Fruit fly (Drosophila melanogaster) whole organism, embryonic: ENCODE data around the gene Ids.

Source experiments
- Abd-B ChIP-seq: fragments of 200-800 bp; sonication (Bioruptor generic); optimal IDR thresholded peaks from 2 replicates; lab custom pipeline; 2018; ENCODE audit warnings: missing biosample characterization, mild to moderate bottlenecking, missing genetic modification characterization, moderate library complexity
- CG10979 ChIP-seq: fragments of 200-800 bp; sonication (Bioruptor generic); optimal IDR thresholded peaks from 2 replicates; lab custom pipeline; 2018; ENCODE audit warnings: missing biosample characterization, mild to moderate bottlenecking, missing genetic modification characterization, moderate library complexity
- CG13775 ChIP-seq: fragments of 200-800 bp; sonication (Bioruptor generic); optimal IDR thresholded peaks from 3 replicates; lab custom pipeline; 2017; ENCODE audit warnings: missing biosample characterization, mild to moderate bottlenecking, missing genetic modification characterization
- CG1529 ChIP-seq: fragments of 200-800 bp; sonication (Bioruptor generic); optimal IDR thresholded peaks from 3 replicates; lab custom pipeline; 2018; ENCODE audit warnings: missing biosample characterization, missing genetic modification characterization
- CG17328 ChIP-seq: fragments of 200-800 bp; sonication (Bioruptor generic); IDR thresholded peaks from 2 replicates; pipeline ENCODE4 v1.3.6; 2022; ENCODE audit warnings: missing biosample characterization, missing genetic modification characterization
- CG17829 ChIP-seq: fragments of 200-800 bp; optimal IDR thresholded peaks from 2 replicates; lab custom pipeline; 2019; ENCODE audit warnings: missing biosample characterization, mild to moderate bottlenecking, missing genetic modification characterization, moderate library complexity
- CG18011 ChIP-seq: fragments of 200-800 bp; sonication (Bioruptor generic); optimal IDR thresholded peaks from 2 replicates; lab custom pipeline; 2017; ENCODE audit warnings: missing biosample characterization, missing genetic modification characterization, mild to moderate bottlenecking, moderate library complexity, missing genotype
- CG30403 ChIP-seq: fragments of 200-800 bp; sonication (Bioruptor generic); optimal IDR thresholded peaks from 3 replicates; lab custom pipeline; 2016; ENCODE audit warnings: missing biosample characterization, missing genetic modification characterization
- CG3995 ChIP-seq: fragments of 200-800 bp; sonication (Bioruptor generic); optimal IDR thresholded peaks from 3 replicates; lab custom pipeline; 2016; ENCODE audit warnings: missing biosample characterization, missing genetic modification characterization
- CG42726 ChIP-seq: fragments of 200-800 bp; sonication (Bioruptor generic); IDR thresholded peaks from 2 replicates; pipeline ENCODE4 v1.3.6; 2022; ENCODE audit warnings: missing biosample characterization, missing genetic modification characterization; ENCODE audit not compliant: partially characterized antibody
- CG6813 ChIP-seq: fragments of 200-800 bp; sonication (Bioruptor generic); optimal IDR thresholded peaks from 2 replicates; lab custom pipeline; 2017; ENCODE audit warnings: missing biosample characterization, missing genetic modification characterization, mild to moderate bottlenecking, moderate library complexity, missing genetic modification reagents
- Chrac-16 ChIP-seq: fragments of 200-800 bp; sonication (Bioruptor generic); optimal IDR thresholded peaks from 3 replicates; lab custom pipeline; 2016; ENCODE audit warnings: missing biosample characterization, missing genetic modification characterization
- Drgx ChIP-seq: fragments of 200-800 bp; sonication (Bioruptor generic); IDR thresholded peaks from 2 replicates; pipeline ENCODE4 v1.3.6; 2022; ENCODE audit warnings: missing biosample characterization, missing genetic modification characterization
- Hr39 ChIP-seq: fragments of >200 bp; optimal IDR thresholded peaks from 2 replicates; lab custom pipeline; 2017
- Oli ChIP-seq: fragments of 200-800 bp; sonication (Bioruptor generic); optimal IDR thresholded peaks from 2 replicates; lab custom pipeline; 2018; ENCODE audit warnings: missing biosample characterization, mild to moderate bottlenecking, missing genetic modification characterization, moderate library complexity
- al ChIP-seq: fragments of 200-800 bp; sonication (Bioruptor generic); IDR thresholded peaks from 2 replicates; pipeline ENCODE4 v1.3.6; 2022; ENCODE audit warnings: missing biosample characterization, missing genetic modification characterization
- bsh ChIP-seq, 2 experiments: fragments of 200-800 bp; sonication (Bioruptor generic); optimal IDR thresholded peaks; 2 replicates each; lab custom pipeline; 2017 to 2018; ENCODE audit warnings: mild to moderate bottlenecking in 2 of 2, missing biosample characterization in 2 of 2, missing genetic modification characterization in 2 of 2, moderate library complexity in 1 of 2
- caup ChIP-seq: fragments of 200-800 bp; sonication (Bioruptor generic); optimal IDR thresholded peaks from 3 replicates; lab custom pipeline; 2017; ENCODE audit warnings: missing biosample characterization, mild to moderate bottlenecking, missing genetic modification characterization, moderate library complexity; ENCODE audit not compliant: severe bottlenecking
- chm ChIP-seq: fragments of 200-800 bp; sonication (Bioruptor generic); IDR thresholded peaks from 2 replicates; pipeline ENCODE4 v1.3.6; 2022; ENCODE audit warnings: missing biosample characterization, missing genetic modification characterization
- chn ChIP-seq: fragments of 200-800 bp; sonication (Bioruptor generic); optimal IDR thresholded peaks from 2 replicates; lab custom pipeline; 2016; ENCODE audit warnings: missing biosample characterization, missing genetic modification characterization
- corto ChIP-seq: fragments of 200-800 bp; sonication (Bioruptor generic); optimal IDR thresholded peaks from 2 replicates; lab custom pipeline; 2016; ENCODE audit warnings: missing biosample characterization, mild to moderate bottlenecking, missing genetic modification characterization, moderate library complexity
- dmrt11E ChIP-seq: fragments of 200-800 bp; sonication (Bioruptor generic); optimal IDR thresholded peaks from 3 replicates; lab custom pipeline; 2018; ENCODE audit warnings: missing biosample characterization, mild to moderate bottlenecking, missing genetic modification characterization, moderate library complexity
- fru ChIP-seq: fragments of >200 bp; optimal IDR thresholded peaks from 2 replicates; lab custom pipeline; 2017
- grau ChIP-seq: fragments of 200-800 bp; optimal IDR thresholded peaks from 3 replicates; lab custom pipeline; 2019; ENCODE audit warnings: missing biosample characterization, mild to moderate bottlenecking, missing genetic modification characterization, moderate library complexity
- gt ChIP-seq: fragments of 200-800 bp; sonication (Bioruptor generic); IDR thresholded peaks from 2 replicates; pipeline ENCODE4 v1.3.6; 2022; ENCODE audit warnings: missing biosample characterization, missing genetic modification characterization
- hkb ChIP-seq, 2 experiments: fragments of 200-800 bp in 1 of 2; fragments of >200 bp in 1 of 2; sonication (Bioruptor generic) in 1 of 2; IDR thresholded peaks in 1 of 2; optimal IDR thresholded peaks in 1 of 2; 2 replicates each; pipeline versions ENCODE4 v1.3.6 to Lab custom; 2017 to 2022; ENCODE audit warnings: missing biosample characterization in 1 of 2, missing genetic modification characterization in 1 of 2
- kah ChIP-seq: fragments of 200-800 bp; sonication (Bioruptor generic); optimal IDR thresholded peaks from 2 replicates; lab custom pipeline; 2018; ENCODE audit warnings: missing biosample characterization, mild to moderate bottlenecking, missing genetic modification characterization
- kay ChIP-seq: fragments of 200-800 bp; sonication (Bioruptor generic); optimal IDR thresholded peaks from 2 replicates; lab custom pipeline; 2016; ENCODE audit warnings: missing biosample characterization, missing genetic modification characterization
- kni ChIP-seq: fragments of 200-800 bp; sonication (Bioruptor generic); optimal IDR thresholded peaks from 3 replicates; lab custom pipeline; 2017; ENCODE audit warnings: mild to moderate bottlenecking, missing biosample characterization, missing genetic modification reagents, missing genetic modification characterization
- lov ChIP-seq, 2 experiments: fragments of 200-800 bp in 1 of 2; fragments of >200 bp in 1 of 2; sonication (Bioruptor generic) in 1 of 2; IDR thresholded peaks in 1 of 2; optimal IDR thresholded peaks in 1 of 2; 2 replicates in 1 of 2; 3 replicates in 1 of 2; pipeline versions ENCODE4 v1.3.6 to Lab custom; 2017 to 2022; ENCODE audit warnings: missing biosample characterization in 1 of 2, missing genetic modification characterization in 1 of 2
- maf-S ChIP-seq: fragments of 200-800 bp; sonication (Bioruptor generic); optimal IDR thresholded peaks from 2 replicates; lab custom pipeline; 2016; ENCODE audit warnings: missing biosample characterization, missing genetic modification characterization
- mam ChIP-seq: fragments of 200-800 bp; sonication (Bioruptor generic); optimal IDR thresholded peaks from 3 replicates; lab custom pipeline; 2016; ENCODE audit warnings: missing biosample characterization, missing genetic modification characterization
- nmo ChIP-seq: fragments of 200-800 bp; sonication (Bioruptor generic); optimal IDR thresholded peaks from 2 replicates; lab custom pipeline; 2018; ENCODE audit warnings: missing biosample characterization, mild to moderate bottlenecking, missing genetic modification characterization, moderate library complexity
- prd ChIP-seq, 3 experiments: fragments of >200 bp in 2 of 3; fragments of 200-800 bp in 1 of 3; sonication (Bioruptor generic) in 1 of 3; optimal IDR thresholded peaks in 2 of 3; IDR thresholded peaks in 1 of 3; 2 replicates in 2 of 3; 3 replicates in 1 of 3; pipeline versions ENCODE4 v1.3.6 to Lab custom; 2017 to 2022; ENCODE audit warnings: missing biosample characterization in 1 of 3, missing genetic modification characterization in 1 of 3
- psq ChIP-seq: fragments of 200-800 bp; sonication (Bioruptor generic); optimal IDR thresholded peaks from 2 replicates; lab custom pipeline; 2017; ENCODE audit warnings: missing biosample characterization, missing genetic modification characterization
- tap ChIP-seq: fragments of 200-800 bp; optimal IDR thresholded peaks from 3 replicates; lab custom pipeline; 2019; ENCODE audit warnings: missing biosample characterization, mild to moderate bottlenecking, missing genetic modification characterization, moderate library complexity
- trem ChIP-seq: fragments of 200-800 bp; optimal IDR thresholded peaks from 3 replicates; lab custom pipeline; 2019; ENCODE audit warnings: missing biosample characterization, mild to moderate bottlenecking, missing genetic modification characterization, moderate library complexity
- zen ChIP-seq: fragments of 200-800 bp; sonication (Bioruptor generic); optimal IDR thresholded peaks from 3 replicates; lab custom pipeline; 2018; ENCODE audit warnings: missing biosample characterization, mild to moderate bottlenecking, missing genetic modification characterization, moderate library complexity

Gene Ids

dm6 chr3L:3397849-3398248 is 19.8 kb downstream of the Ids start (continued):
- TF ChIP-seq psq (GFP tag; lab: Kevin White, UChicago) (no peak), bsh (GFP tag; optimal IDR thresholded peaks at IDR 0.05; lab: Kevin White, UChicago) (peak; percentile 37 to 71), Drgx (GFP tag; lab: Robert Waterston, UW) (peak; percentile 63), zen (tag; lab: Kevin White, UChicago) (peak; percentile 28), chn (peak; percentile 24), Abd-B (GFP tag; lab: Kevin White, UChicago) (no peak), kni (GFP tag; lab: Kevin White, UChicago) (no peak), kay (GFP tag; lab: Kevin White, UChicago) (no peak), CG13775 (GFP tag; lab: Kevin White, UChicago) (peak; percentile 5), kah (GFP tag; lab: Kevin White, UChicago) (no peak), CG18011 (GFP tag; lab: Kevin White, UChicago) (no peak), dmrt11E (tag; lab: Kevin White, UChicago) (peak; percentile 68), fru (lab: Kevin White, UChicago) (no peak), CG3995 (GFP tag; lab: Kevin White, UChicago) (no peak), CG17328 (GFP tag; lab: Robert Waterston, UW) (0 out of 2 replicates have a peak, but pooled peaks have one; percentile 14), CG10979 (peak; percentile 43), nmo (GFP tag; lab: Kevin White, UChicago) (peak; percentile 13), CG17829 (tag; lab: Kevin White, UChicago) (peak; percentile 8), corto (peak; percentile 52), prd (optimal IDR thresholded peaks at IDR 0.05; lab: Kevin White, UChicago) (no peak), prd (GFP tag; IDR thresholded peaks at IDR 0.05; lab: Robert Waterston, UW) (peak; percentile 51; the same call in 1 of the 3 replicates), CG6813 (GFP tag; lab: Kevin White, UChicago) (no peak), lov (optimal IDR thresholded peaks at IDR 0.05; lab: Kevin White, UChicago) (no peak), lov (GFP tag; IDR thresholded peaks at IDR 0.05; lab: Robert Waterston, UW) (0 out of 3 replicates have a peak, but pooled peaks have one; percentile 36)
- TF ChIP-seq, all 482 proteins: peak for 55

- TF ChIP-seq hkb (optimal IDR thresholded peaks at IDR 0.05; lab: Kevin White, UChicago) (no peak), hkb (GFP tag; IDR thresholded peaks at IDR 0.05; lab: Robert Waterston, UW) (no peak), CG3995 (GFP tag; lab: Kevin White, UChicago) (peak; percentile 44), CG1529 (GFP tag; lab: Kevin White, UChicago) (no peak), al (GFP tag; lab: Robert Waterston, UW) (no peak), Oli (tag; lab: Kevin White, UChicago) (no peak), trem (tag; lab: Kevin White, UChicago) (no peak), CG42726 (GFP tag; lab: Robert Waterston, UW) (no peak), maf-S (GFP tag; lab: Kevin White, UChicago) (no peak), CG30403 (GFP tag; lab: Kevin White, UChicago) (no peak), chm (GFP tag; lab: Robert Waterston, UW) (no peak), caup (GFP tag; lab: Kevin White, UChicago) (no peak), tap (tag; lab: Kevin White, UChicago) (no peak), gt (no peak), Chrac-16 (GFP tag; lab: Kevin White, UChicago) (no peak), grau (tag; lab: Kevin White, UChicago) (peak; percentile 56), mam (GFP tag; lab: Kevin White, UChicago) (no peak), Hr39 (lab: Kevin White, UChicago) (no peak)
These were observed 20.4 kb downstream of the Ids start for dm6 chr3L:3398496-3398895.
